Fruit fly (Drosophila melanogaster) whole organism, prepupa: ENCODE data around the gene CG7432.

Experiments used
- Blimp-1 ChIP-seq: fragments of 200-800 bp; sonication (Bioruptor generic); optimal IDR thresholded peaks from 3 replicates; lab custom pipeline; 2017; ENCODE audit warnings: missing biosample characterization, missing genetic modification characterization, mild to moderate bottlenecking, moderate library complexity, missing genetic modification reagents
- CG10631 ChIP-seq: fragments of 200-800 bp; sonication (Bioruptor generic); optimal IDR thresholded peaks from 2 replicates; lab custom pipeline; 2016; ENCODE audit warnings: missing biosample characterization, missing genetic modification characterization
- CG11294 ChIP-seq: fragments of 200-800 bp; sonication (Bioruptor generic); IDR thresholded peaks from 2 replicates; pipeline ENCODE4 v1.3.6; 2022; ENCODE audit warnings: missing biosample characterization, missing genetic modification characterization
- CG11762 ChIP-seq: fragments of 200-800 bp; sonication (Bioruptor generic); optimal IDR thresholded peaks from 3 replicates; lab custom pipeline; 2016; ENCODE audit warnings: missing biosample characterization, missing genetic modification characterization; ENCODE audit not compliant: insufficient read depth
- CG15336 ChIP-seq: fragments of 200-800 bp; sonication (Bioruptor generic); IDR thresholded peaks from 2 replicates; pipeline ENCODE4 v1.3.6; 2022; ENCODE audit warnings: missing biosample characterization, missing genetic modification characterization
- CG31627 ChIP-seq: fragments of 200-800 bp; sonication (Bioruptor generic); optimal IDR thresholded peaks from 3 replicates; lab custom pipeline; 2016; ENCODE audit warnings: missing biosample characterization, missing genetic modification characterization
- CG32006 ChIP-seq: fragments of 200-800 bp; sonication (Bioruptor generic); optimal IDR thresholded peaks from 3 replicates; lab custom pipeline; 2017; ENCODE audit warnings: missing biosample characterization, mild to moderate bottlenecking, missing genetic modification characterization
- CG34406 ChIP-seq: fragments of 200-800 bp; sonication (Bioruptor generic); optimal IDR thresholded peaks from 3 replicates; lab custom pipeline; 2016; ENCODE audit warnings: missing biosample characterization, missing genetic modification characterization
- CG4318 ChIP-seq: fragments of 200-800 bp; sonication (Bioruptor generic); optimal IDR thresholded peaks from 3 replicates; lab custom pipeline; 2017; ENCODE audit warnings: missing biosample characterization, mild to moderate bottlenecking, missing genetic modification characterization
- CG6163 ChIP-seq: fragments of 200-800 bp; sonication (Bioruptor generic); IDR thresholded peaks from 3 replicates; pipeline ENCODE4 v1.3.6; 2022; ENCODE audit warnings: missing biosample characterization, missing genetic modification characterization
- CG6276 ChIP-seq: fragments of 200-800 bp; sonication (Bioruptor generic); optimal IDR thresholded peaks from 2 replicates; lab custom pipeline; 2017; ENCODE audit warnings: missing biosample characterization, mild to moderate bottlenecking, missing genetic modification characterization
- CG6792 ChIP-seq: fragments of 200-800 bp; sonication (Bioruptor generic); optimal IDR thresholded peaks from 3 replicates; lab custom pipeline; 2016; ENCODE audit warnings: missing biosample characterization, missing genetic modification characterization
- CG6808 ChIP-seq: fragments of 200-800 bp; sonication (Bioruptor generic); optimal IDR thresholded peaks from 3 replicates; lab custom pipeline; 2017; ENCODE audit warnings: missing biosample characterization, missing genetic modification characterization, mild to moderate bottlenecking, moderate library complexity, missing genetic modification reagents
- CG7368 ChIP-seq: fragments of 200-800 bp; sonication (Bioruptor generic); optimal IDR thresholded peaks from 3 replicates; lab custom pipeline; 2016; ENCODE audit warnings: missing biosample characterization, missing genetic modification characterization
- CG8119 ChIP-seq: fragments of 200-800 bp; sonication (Bioruptor generic); IDR thresholded peaks from 3 replicates; pipeline ENCODE4 v1.3.6; 2022; ENCODE audit warnings: missing biosample characterization, missing genetic modification characterization
- CG8319 ChIP-seq: fragments of 200-800 bp; sonication (Bioruptor generic); optimal IDR thresholded peaks from 3 replicates; lab custom pipeline; 2016; ENCODE audit warnings: missing biosample characterization, missing genetic modification characterization
- CG8632 ChIP-seq: fragments of 200-800 bp; sonication (Bioruptor generic); optimal IDR thresholded peaks from 3 replicates; lab custom pipeline; 2016; ENCODE audit warnings: missing biosample characterization, missing genetic modification characterization
- CG9139 ChIP-seq: fragments of 200-800 bp; sonication (Bioruptor generic); optimal IDR thresholded peaks from 3 replicates; lab custom pipeline; 2017; ENCODE audit warnings: missing biosample characterization, mild to moderate bottlenecking, missing genetic modification characterization
- Eip78C ChIP-seq: fragments of 200-800 bp; sonication (Bioruptor generic); peaks from one replicate; lab custom pipeline; 2016; ENCODE audit warnings: missing biosample characterization, missing genetic modification characterization
- Ets96B ChIP-seq: fragments of 200-800 bp; optimal IDR thresholded peaks from 2 replicates; lab custom pipeline; 2019; ENCODE audit warnings: missing biosample characterization, mild to moderate bottlenecking, missing genetic modification characterization, moderate library complexity
- Hr38 ChIP-seq: sonication (Bioruptor generic); optimal IDR thresholded peaks from 2 replicates; lab custom pipeline; 2016; ENCODE audit warnings: missing biosample characterization, missing genetic modification characterization
- Hr39 ChIP-seq: fragments of 200-800 bp; sonication (Bioruptor generic); optimal IDR thresholded peaks from 2 replicates; lab custom pipeline; 2016; ENCODE audit warnings: missing biosample characterization, missing genetic modification characterization
- Hr4 ChIP-seq: fragments of 200-800 bp; sonication (Bioruptor generic); optimal IDR thresholded peaks from 3 replicates; lab custom pipeline; 2016; ENCODE audit warnings: missing biosample characterization, missing genetic modification characterization
- Lpt ChIP-seq: fragments of 200-800 bp; sonication (Bioruptor generic); optimal IDR thresholded peaks from 3 replicates; lab custom pipeline; 2016; ENCODE audit warnings: missing biosample characterization, missing genetic modification characterization
- Met ChIP-seq: fragments of 200-800 bp; sonication (Bioruptor generic); optimal IDR thresholded peaks from 3 replicates; lab custom pipeline; 2016; ENCODE audit warnings: missing biosample characterization, missing genetic modification characterization
- OdsH ChIP-seq: fragments of 200-800 bp; sonication (Bioruptor generic); optimal IDR thresholded peaks from 3 replicates; lab custom pipeline; 2016; ENCODE audit warnings: missing biosample characterization, missing genetic modification characterization
- Sox102F ChIP-seq: fragments of 200-800 bp; sonication (Bioruptor generic); optimal IDR thresholded peaks from 2 replicates; lab custom pipeline; 2016; ENCODE audit warnings: missing biosample characterization, mild to moderate bottlenecking, missing genetic modification characterization
- Sox14 ChIP-seq: fragments of 200-800 bp; sonication (Bioruptor generic); optimal IDR thresholded peaks from 3 replicates; lab custom pipeline; 2016; ENCODE audit warnings: missing biosample characterization, missing genetic modification characterization
- Sox15 ChIP-seq: fragments of 200-800 bp; sonication (Bioruptor generic); optimal IDR thresholded peaks from 3 replicates; lab custom pipeline; 2016; ENCODE audit warnings: missing biosample characterization, missing genetic modification characterization
- cyc ChIP-seq: fragments of 200-800 bp; sonication (Bioruptor generic); optimal IDR thresholded peaks from 3 replicates; lab custom pipeline; 2016; ENCODE audit warnings: missing biosample characterization, missing genetic modification characterization
- dac ChIP-seq: fragments of 200-800 bp; sonication (Bioruptor generic); optimal IDR thresholded peaks from 2 replicates; lab custom pipeline; 2017; ENCODE audit warnings: missing biosample characterization, mild to moderate bottlenecking, missing genetic modification characterization
- dsx ChIP-seq: fragments of 200-800 bp; optimal IDR thresholded peaks from 3 replicates; lab custom pipeline; 2019; ENCODE audit warnings: missing biosample characterization, mild to moderate bottlenecking, missing genetic modification characterization, moderate library complexity; ENCODE audit not compliant: poor library complexity, severe bottlenecking
- eg ChIP-seq: fragments of 200-800 bp; sonication (Bioruptor generic); IDR thresholded peaks from 3 replicates; pipeline ENCODE4 v1.3.6; 2022; ENCODE audit warnings: missing biosample characterization, missing genetic modification characterization
- fd59A ChIP-seq: fragments of 200-800 bp; sonication (Bioruptor generic); optimal IDR thresholded peaks from 2 replicates; lab custom pipeline; 2017; ENCODE audit warnings: missing biosample characterization, mild to moderate bottlenecking, missing genetic modification characterization, missing genetic modification reagents
- fd85E ChIP-seq: fragments of 200-800 bp; sonication (Bioruptor generic); optimal IDR thresholded peaks from 3 replicates; lab custom pipeline; 2016; ENCODE audit warnings: missing biosample characterization, missing genetic modification characterization
- fkh ChIP-seq: fragments of 200-800 bp; sonication (Bioruptor generic); optimal IDR thresholded peaks from 3 replicates; lab custom pipeline; 2017; ENCODE audit warnings: missing biosample characterization, mild to moderate bottlenecking, missing genetic modification characterization, moderate library complexity
- lz ChIP-seq: fragments of 200-800 bp; sonication (Bioruptor generic); optimal IDR thresholded peaks from 3 replicates; lab custom pipeline; 2016; ENCODE audit warnings: missing biosample characterization, missing genetic modification characterization
- pdm3 ChIP-seq: fragments of 200-800 bp; sonication (Bioruptor generic); optimal IDR thresholded peaks from 3 replicates; lab custom pipeline; 2016; ENCODE audit warnings: missing biosample characterization, missing genetic modification characterization
- spab ChIP-seq: fragments of 200-800 bp; sonication (Bioruptor generic); optimal IDR thresholded peaks from 2 replicates; lab custom pipeline; 2017; ENCODE audit warnings: missing biosample characterization, mild to moderate bottlenecking, missing genetic modification characterization, missing genetic modification reagents
- ss ChIP-seq, 2 experiments: fragments of 200-800 bp; sonication (Bioruptor generic); optimal IDR thresholded peaks; 2 replicates in 1 of 2; 3 replicates in 1 of 2; lab custom pipeline; 2017 to 2018; ENCODE audit warnings: mild to moderate bottlenecking in 2 of 2, missing biosample characterization in 2 of 2, missing genetic modification characterization in 2 of 2, moderate library complexity in 1 of 2
- svp ChIP-seq: fragments of 200-800 bp; sonication (Bioruptor generic); peaks from one replicate; lab custom pipeline; 2016; ENCODE audit warnings: missing biosample characterization, missing genetic modification characterization
- topi ChIP-seq: fragments of 200-800 bp; sonication (Bioruptor generic); optimal IDR thresholded peaks from 3 replicates; lab custom pipeline; 2016; ENCODE audit warnings: missing biosample characterization, missing genetic modification characterization
- vri ChIP-seq: fragments of 200-800 bp; sonication (Bioruptor generic); optimal IDR thresholded peaks from 3 replicates; lab custom pipeline; 2016; ENCODE audit warnings: missing biosample characterization, mild to moderate bottlenecking, missing genetic modification characterization

Gene CG7432

dm6 chr3R:19664713-19665112, at the start of gene CG7432:
Gene CG7432, plus strand, starts transcription at chr3R:19665007.
- no peak for TF ChIP-seq Sox14 (GFP tag; lab: Kevin White, UChicago)
- TF ChIP-seq Blimp-1, result peak; percentile 86
- peak; percentile 10 for TF ChIP-seq Eip78C (GFP tag; lab: Kevin White, UChicago)
- TF ChIP-seq svp (GFP tag; lab: Kevin White, UChicago), result peak; percentile 48

- TF ChIP-seq fkh (GFP tag; lab: Kevin White, UChicago), result peak; percentile 41
- TF ChIP-seq dac, result no peak
- TF ChIP-seq, all 60 proteins: peak for 1
These were observed 44.9 kb upstream of the CG7432 start for dm6 chr3R:19619908-19620307.

dm6 chr3R:19620953-19621352, 43.9 kb upstream of the CG7432 start:
- TF ChIP-seq Sox15 (no peak), cyc (no peak), OdsH (GFP tag; lab: Kevin White, UChicago) (no peak), pdm3 (no peak), CG6163 (peak; percentile 14; the same call in 1 of the 3 replicates), fkh (GFP tag; lab: Kevin White, UChicago) (peak; percentile 42), Eip78C (GFP tag; lab: Kevin White, UChicago) (peak; percentile 25), Lpt (no peak), ss (GFP tag; optimal IDR thresholded peaks at IDR 0.05; lab: Kevin White, UChicago) (no peak), CG8119 (no peak)

- no peak for TF ChIP-seq Hr4
- no peak for TF ChIP-seq ss (GFP tag; optimal IDR thresholded peaks at IDR 0.05; lab: Kevin White, UChicago)
- no peak for TF ChIP-seq CG9139 (GFP tag; lab: Kevin White, UChicago)
- peak; percentile 62 for TF ChIP-seq vri (GFP tag; lab: Kevin White, UChicago)
These were observed 42.8 kb upstream of the CG7432 start for dm6 chr3R:19622005-19622404.

- TF ChIP-seq Ets96B (tag; lab: Kevin White, UChicago) (no peak), CG11762 (GFP tag; lab: Kevin White, UChicago) (peak; percentile 57), Hr4 (peak; percentile 74), spab (GFP tag; lab: Kevin White, UChicago) (peak; percentile 32), cyc (peak; percentile 77), eg (peak; percentile 80), Hr39 (GFP tag; lab: Kevin White, UChicago) (peak; percentile 80), fkh (GFP tag; lab: Kevin White, UChicago) (no peak), svp (GFP tag; lab: Kevin White, UChicago) (peak; percentile 90), CG34406 (GFP tag; lab: Kevin White, UChicago) (peak; percentile 76), topi (peak; percentile 80), CG11294 (GFP tag; lab: Robert Waterston, UW) (peak; percentile 53), CG8632 (GFP tag; lab: Kevin White, UChicago) (peak; percentile 69), CG6808 (GFP tag; lab: Kevin White, UChicago) (peak; percentile 40), dac (peak; percentile 22), OdsH (GFP tag; lab: Kevin White, UChicago) (peak; percentile 79), CG6792 (peak; percentile 78), CG6276 (GFP tag; lab: Kevin White, UChicago) (peak; percentile 46), CG4318 (GFP tag; lab: Kevin White, UChicago) (peak; percentile 59), CG15336 (GFP tag; lab: Robert Waterston, UW) (peak; percentile 78), lz (GFP tag; lab: Kevin White, UChicago) (peak; percentile 77), CG10631 (GFP tag; lab: Kevin White, UChicago) (peak; percentile 60), Hr38 (no peak), CG31627 (GFP tag; lab: Kevin White, UChicago) (peak; percentile 85), ss (GFP tag; optimal IDR thresholded peaks at IDR 0.05; lab: Kevin White, UChicago) (peak in 1 of 2 experiments; percentile 50), Eip78C (GFP tag; lab: Kevin White, UChicago) (peak; percentile 94), Sox14 (GFP tag; lab: Kevin White, UChicago) (peak; percentile 78), CG8319 (peak; percentile 53), CG7368 (peak; percentile 25), dsx (GFP tag; lab: Kevin White, UChicago) (no peak), Met (GFP tag; lab: Kevin White, UChicago) (peak; percentile 81), Blimp-1 (peak; percentile 28), Sox102F (GFP tag; lab: Kevin White, UChicago) (peak; percentile 64), CG32006 (GFP tag; lab: Kevin White, UChicago) (peak; percentile 75), fd85E (GFP tag; lab: Kevin White, UChicago) (no peak), fd59A (GFP tag; lab: Kevin White, UChicago) (peak; percentile 43)
These were observed 41.2 kb upstream of the CG7432 start for dm6 chr3R:19623606-19624005.
